Worm (Caenorhabditis elegans) whole organism, midembryonic: ENCODE measurements around the gene F08D12.2.

ENCODE experiments used
- T22C8.4 ChIP-seq: fragments of 200-800 bp; sonication (Bioruptor generic); IDR thresholded peaks from 2 replicates; pipeline ENCODE4 v1.3.6; 2022; ENCODE audit warnings: missing genetic modification characterization, missing compliant biosample characterization
- flt-1 ChIP-seq: fragments of 200-800 bp; sonication (Bioruptor generic); IDR thresholded peaks from 2 replicates; pipeline ENCODE4 v1.3.6; 2022; ENCODE audit warnings: missing genetic modification characterization, missing compliant biosample characterization
- klf-2 ChIP-seq: fragments of 200-800 bp; sonication (Bioruptor generic); conservative IDR thresholded peaks from 2 replicates; pipeline ENCODE4 v1.3.6; 2022; ENCODE audit warnings: missing genetic modification reagents, missing genetic modification characterization, missing compliant biosample characterization

DNA sequence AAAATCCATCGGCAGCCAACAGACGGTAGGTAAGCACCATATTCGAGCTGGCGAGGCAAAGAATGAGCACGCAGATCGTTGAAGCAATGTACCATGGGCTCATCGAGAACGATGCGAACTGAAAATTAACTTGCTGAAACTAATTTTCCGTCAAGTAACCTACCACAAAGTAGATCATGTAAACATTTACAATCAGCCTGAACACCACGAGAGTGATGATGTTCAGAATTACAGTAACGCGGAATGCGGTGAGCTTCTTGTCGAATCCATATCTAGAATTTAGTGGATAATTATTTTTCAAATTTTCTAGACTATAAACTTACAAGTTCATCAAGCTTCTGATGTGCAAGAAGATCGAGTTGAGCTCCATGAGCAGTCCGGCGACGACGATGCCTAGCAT, 48.0 kb downstream of the F08D12.2 start:
- TF ChIP-seq klf-2 (GFP tag; lab: Robert Waterston, UW), result no peak
- no peak for TF ChIP-seq flt-1 (GFP tag; lab: Robert Waterston, UW)
- no peak for TF ChIP-seq T22C8.4 (GFP tag; lab: Robert Waterston, UW)
